Fruit fly (Drosophila melanogaster): ENCODE data around the gene Cpr65Aw.

DNA sequence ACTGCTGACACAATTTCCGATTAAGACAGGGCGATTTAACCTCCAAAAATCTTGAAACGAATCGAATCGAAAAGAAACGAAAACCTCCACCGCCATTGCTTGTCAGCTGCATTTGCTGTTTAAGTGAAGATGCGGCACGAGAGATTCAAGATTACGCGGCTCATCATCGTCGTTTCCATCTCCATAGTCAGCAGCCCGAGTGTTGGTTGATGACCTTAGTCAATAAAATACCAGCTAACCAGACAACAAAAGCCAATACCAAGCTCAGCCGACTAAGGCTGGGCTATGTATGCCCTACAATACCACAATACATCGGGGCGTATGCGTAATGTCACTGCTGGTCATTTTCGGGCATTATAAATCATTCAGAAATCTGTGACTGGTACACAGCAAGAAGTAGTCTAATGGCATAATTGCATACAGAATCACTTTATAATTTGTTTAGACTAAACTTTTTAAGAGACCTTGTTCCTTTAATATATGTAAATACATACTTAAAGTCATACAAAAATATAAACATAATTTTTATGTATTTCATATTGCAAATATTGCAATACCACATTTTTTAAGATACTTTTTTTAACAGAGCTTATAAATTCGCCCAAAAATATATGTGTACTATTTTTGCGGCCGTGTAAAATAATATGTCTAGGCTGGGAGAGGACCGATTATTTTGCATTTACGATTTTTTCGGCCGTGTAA is 1.3 kb downstream of the Cpr65Aw start:
- TF ChIP-seq cyc (GFP tag; optimal IDR thresholded peaks at IDR 0.05), result no peak
- TF ChIP-seq CG15336 (GFP tag; IDR thresholded peaks at IDR 0.05), result no peak
- TF ChIP-seq CG1621 (tag; optimal IDR thresholded peaks at IDR 0.05), result no peak
- no peak for TF ChIP-seq CG3919 (GFP tag; optimal IDR thresholded peaks at IDR 0.05)
- TF ChIP-seq topi (GFP tag; optimal IDR thresholded peaks at IDR 0.05), result no peak
- TF ChIP-seq CG8119 (GFP tag; IDR thresholded peaks at IDR 0.05), result no peak
- TF ChIP-seq dsx (GFP tag; optimal IDR thresholded peaks at IDR 0.05; ENCODE audit: poor library complexity, severe bottlenecking), result no peak
- TF ChIP-seq CG6808 (GFP tag; optimal IDR thresholded peaks at IDR 0.05), result no peak
- TF ChIP-seq Ets96B (tag; optimal IDR thresholded peaks at IDR 0.05), result no peak
- TF ChIP-seq Gug (GFP tag; IDR thresholded peaks at IDR 0.05), result no peak
- no peak for TF ChIP-seq CG16779 (tag; optimal IDR thresholded peaks at IDR 0.05)
- TF ChIP-seq CG11762 (GFP tag; optimal IDR thresholded peaks at IDR 0.05; ENCODE audit: insufficient read depth), result no peak
